Worm (Caenorhabditis elegans): Measurements from ENCODE around the gene sdha-1.

- TF ChIP-seq hlh-6 (tag; optimal IDR thresholded peaks at IDR 0.05) = no peak
- no peak for TF ChIP-seq elt-4 (tag; optimal IDR thresholded peaks at IDR 0.05)
- TF ChIP-seq fkh-6 (tag; optimal IDR thresholded peaks at IDR 0.05) = no peak
- TF ChIP-seq ceh-14 (tag; optimal IDR thresholded peaks at IDR 0.05) = no peak
- no peak for TF ChIP-seq ama-1 (optimal IDR thresholded peaks at IDR 0.05)
- no peak for TF ChIP-seq lim-6 (tag; optimal IDR thresholded peaks at IDR 0.05)
- TF ChIP-seq T23F11.4 (GFP tag; optimal IDR thresholded peaks at IDR 0.05) = no peak
- no peak for TF ChIP-seq lin-11 (tag; optimal IDR thresholded peaks at IDR 0.05)
- TF ChIP-seq rnt-1 (tag; optimal IDR thresholded peaks at IDR 0.05) = no peak
- no peak for TF ChIP-seq unc-42 (tag; optimal IDR thresholded peaks at IDR 0.05)
- TF ChIP-seq fkh-10 (GFP tag; optimal IDR thresholded peaks at IDR 0.05) = no peak
These were observed 20.8 kb upstream of the sdha-1 start for ce11 chrX:8566521-8567032.
